Worm (Caenorhabditis elegans) whole organism, L1 larva: Measurements from ENCODE around the gene pgp-11.
A peak's percentile ranks its signal among the peaks of the same experiment; 100 is the strongest.

Experiments used
- C04F5.9 ChIP-seq: sonication (generic microtip); optimal IDR thresholded peaks from 2 replicates; lab custom pipeline; 2016; ENCODE audit warnings: missing genetic modification characterization, missing compliant biosample characterization
- C16A3.4 ChIP-seq: fragments of 150-350 bp; optimal IDR thresholded peaks from 2 replicates; lab custom pipeline; 2014; ENCODE audit warnings: missing biosample characterization, missing genetic modification characterization
- C34B4.2 ChIP-seq: sonication (generic microtip); optimal IDR thresholded peaks from 2 replicates; lab custom pipeline; 2017; ENCODE audit warnings: mild to moderate bottlenecking, missing genetic modification characterization, missing compliant biosample characterization
- Y116A8C.19 ChIP-seq: sonication (generic microtip); optimal IDR thresholded peaks from 2 replicates; lab custom pipeline; 2016; ENCODE audit warnings: missing compliant biosample characterization, missing genetic modification characterization, borderline replicate concordance
- alr-1 ChIP-seq: fragments of 200-800 bp; sonication (Bioruptor generic); optimal IDR thresholded peaks from 2 replicates; lab custom pipeline; 2018; ENCODE audit warnings: borderline replicate concordance, mild to moderate bottlenecking, missing genetic modification characterization, missing compliant biosample characterization
- blmp-1 ChIP-seq: fragments of 150-350 bp; optimal IDR thresholded peaks from 2 replicates; lab custom pipeline; 2014; ENCODE audit warnings: missing biosample characterization, missing genetic modification characterization
- ceh-8 ChIP-seq: fragments of 200-800 bp; sonication (Bioruptor generic); optimal IDR thresholded peaks from 2 replicates; lab custom pipeline; 2018; ENCODE audit warnings: mild to moderate bottlenecking, missing genetic modification characterization, moderate library complexity, missing compliant biosample characterization
- ceh-82 ChIP-seq, 3 experiments: fragments of 150-350 bp in 1 of 3; sonication (generic microtip) in 2 of 3; optimal IDR thresholded peaks; 2 replicates each; lab custom pipeline; 2014 to 2017; ENCODE audit warnings: missing biosample characterization in 3 of 3, missing genetic modification characterization in 3 of 3
- ceh-88 ChIP-seq: fragments of 200-800 bp; sonication (Bioruptor generic); IDR thresholded peaks from 2 replicates; pipeline ENCODE4 v1.3.6; 2022; ENCODE audit warnings: missing genetic modification characterization, missing compliant biosample characterization
- ceh-90 ChIP-seq: sonication (generic microtip); optimal IDR thresholded peaks from 2 replicates; lab custom pipeline; 2016; ENCODE audit warnings: missing genetic modification characterization, missing compliant biosample characterization
- dsc-1 ChIP-seq: sonication (generic microtip); optimal IDR thresholded peaks from 2 replicates; lab custom pipeline; 2016; ENCODE audit warnings: mild to moderate bottlenecking, missing genetic modification characterization, missing compliant biosample characterization
- efl-1 ChIP-seq, 4 experiments: fragments of 150-350 bp; optimal IDR thresholded peaks in 3 of 4; peaks in 1 of 4; 1 replicate in 1 of 4; 2 replicates in 3 of 4; lab custom pipeline; 2014; ENCODE audit warnings: missing biosample characterization in 2 of 4, missing genetic modification characterization in 2 of 4, missing genetic modification reagents in 2 of 4
- elt-2 ChIP-seq: sonication (generic microtip); optimal IDR thresholded peaks from 2 replicates; lab custom pipeline; 2016; ENCODE audit warnings: missing genetic modification characterization, mild to moderate bottlenecking, inconsistent platforms, missing compliant biosample characterization, missing genetic modification reagents
- elt-3 ChIP-seq, 6 experiments: fragments of 150-350 bp in 1 of 6; sonication (generic microtip); optimal IDR thresholded peaks; 2 replicates each; lab custom pipeline; 2017 to 2018; ENCODE audit warnings: missing biosample characterization in 6 of 6, missing genetic modification characterization in 6 of 6, inconsistent platforms in 1 of 6
- fos-1 ChIP-seq: fragments of 150-350 bp; optimal IDR thresholded peaks from 2 replicates; lab custom pipeline; 2014; ENCODE audit warnings: missing biosample characterization, missing genetic modification characterization
- grh-1 ChIP-seq: fragments of 200-800 bp; sonication (Bioruptor generic); IDR thresholded peaks from 2 replicates; pipeline ENCODE4 v1.3.6; 2022; ENCODE audit warnings: missing genetic modification reagents, missing genetic modification characterization, missing compliant biosample characterization
- hlh-4 ChIP-seq: sonication (generic microtip); optimal IDR thresholded peaks from 2 replicates; lab custom pipeline; 2016; ENCODE audit warnings: mild to moderate bottlenecking, missing genetic modification characterization, missing compliant biosample characterization
- irx-1 ChIP-seq: sonication (generic microtip); optimal IDR thresholded peaks from 2 replicates; lab custom pipeline; 2016; ENCODE audit warnings: missing genetic modification characterization, missing compliant biosample characterization
- lin-13 ChIP-seq: fragments of 150-350 bp; optimal IDR thresholded peaks from 2 replicates; lab custom pipeline; 2014; ENCODE audit warnings: missing biosample characterization, missing genetic modification reagents, missing genetic modification characterization
- lin-14 ChIP-seq: fragments of 200-800 bp; sonication (Bioruptor generic); optimal IDR thresholded peaks from 2 replicates; lab custom pipeline; 2018; ENCODE audit warnings: mild to moderate bottlenecking, missing genetic modification characterization, moderate library complexity, missing compliant biosample characterization
- lin-15B ChIP-seq: fragments of 150-350 bp; sonication (generic microtip); optimal IDR thresholded peaks from 3 replicates; lab custom pipeline; 2014; ENCODE audit warnings: missing biosample characterization, missing genetic modification characterization
- lin-35 ChIP-seq, 2 experiments: fragments of 150-350 bp; optimal IDR thresholded peaks; 2 replicates each; lab custom pipeline; 2014; ENCODE audit warnings: missing biosample characterization in 2 of 2, missing genetic modification characterization in 2 of 2, missing genetic modification reagents in 2 of 2
- lin-39 ChIP-seq: fragments of 150-350 bp; optimal IDR thresholded peaks from 2 replicates; lab custom pipeline; 2014; ENCODE audit warnings: missing biosample characterization, missing genetic modification reagents, missing genetic modification characterization
- lir-3 ChIP-seq: sonication (generic microtip); optimal IDR thresholded peaks from 2 replicates; lab custom pipeline; 2016; ENCODE audit warnings: mild to moderate bottlenecking, missing genetic modification characterization, moderate library complexity, missing compliant biosample characterization; ENCODE audit not compliant: poor library complexity
- lsy-2 ChIP-seq, 2 experiments: fragments of 150-350 bp; optimal IDR thresholded peaks; 2 replicates each; lab custom pipeline; 2014; ENCODE audit warnings: missing biosample characterization in 2 of 2, missing genetic modification characterization in 2 of 2
- mab-9 ChIP-seq: fragments of 200-800 bp; sonication (Bioruptor generic); IDR thresholded peaks from 2 replicates; pipeline ENCODE4 v1.3.6; 2022; ENCODE audit warnings: missing genetic modification reagents, missing genetic modification characterization, missing compliant biosample characterization
- mef-2 ChIP-seq: fragments of 150-350 bp; optimal IDR thresholded peaks from 2 replicates; lab custom pipeline; 2014; ENCODE audit warnings: missing biosample characterization, missing genetic modification characterization
- mep-1 ChIP-seq: fragments of 150-350 bp; optimal IDR thresholded peaks from 2 replicates; lab custom pipeline; 2014; ENCODE audit warnings: missing biosample characterization, missing genetic modification characterization
- nhr-19 ChIP-seq: fragments of 200-800 bp; sonication (Bioruptor generic); conservative IDR thresholded peaks from 2 replicates; pipeline ENCODE4 v1.3.6; 2022; ENCODE audit warnings: missing genetic modification characterization, missing compliant biosample characterization
- nhr-20 ChIP-seq: sonication (generic microtip); optimal IDR thresholded peaks from 2 replicates; lab custom pipeline; 2016; ENCODE audit warnings: mild to moderate bottlenecking, missing genetic modification characterization, missing compliant biosample characterization
- nhr-47 ChIP-seq: sonication (generic microtip); optimal IDR thresholded peaks from 2 replicates; lab custom pipeline; 2016; ENCODE audit warnings: mild to moderate bottlenecking, missing genetic modification characterization, moderate library complexity, missing compliant biosample characterization
- nhr-71 ChIP-seq: sonication (generic microtip); optimal IDR thresholded peaks from 2 replicates; lab custom pipeline; 2016; ENCODE audit warnings: mild to moderate bottlenecking, missing genetic modification characterization, moderate library complexity, missing compliant biosample characterization
- nhr-77 ChIP-seq: fragments of 150-350 bp; optimal IDR thresholded peaks from 2 replicates; lab custom pipeline; 2014; ENCODE audit warnings: missing biosample characterization, missing genetic modification characterization
- pag-3 ChIP-seq: sonication (generic microtip); optimal IDR thresholded peaks from 2 replicates; lab custom pipeline; 2017; ENCODE audit warnings: missing genetic modification characterization, mild to moderate bottlenecking, missing compliant biosample characterization, antibody characterized with exemption, borderline replicate concordance; ENCODE audit not compliant: insufficient read depth
- pax-3 ChIP-seq: fragments of 200-800 bp; sonication (Bioruptor generic); optimal IDR thresholded peaks from 2 replicates; lab custom pipeline; 2018; ENCODE audit warnings: mild to moderate bottlenecking, missing genetic modification characterization, moderate library complexity, missing compliant biosample characterization
- pqm-1 ChIP-seq: sonication (generic microtip); optimal IDR thresholded peaks from 3 replicates; lab custom pipeline; 2017; ENCODE audit warnings: missing biosample characterization, missing genetic modification characterization
- rnt-1 ChIP-seq: sonication (generic microtip); optimal IDR thresholded peaks from 2 replicates; lab custom pipeline; 2016; ENCODE audit warnings: mild to moderate bottlenecking, missing genetic modification characterization, moderate library complexity, missing compliant biosample characterization
- skn-1 ChIP-seq: fragments of 150-350 bp; optimal IDR thresholded peaks from 2 replicates; lab custom pipeline; 2014; ENCODE audit warnings: missing biosample characterization, missing genetic modification characterization
- snu-23 ChIP-seq: sonication (generic microtip); optimal IDR thresholded peaks from 2 replicates; lab custom pipeline; 2016; ENCODE audit warnings: missing genetic modification characterization, missing compliant biosample characterization
- sox-4 ChIP-seq: sonication (generic microtip); optimal IDR thresholded peaks from 2 replicates; lab custom pipeline; 2016; ENCODE audit warnings: missing genetic modification characterization, missing compliant biosample characterization
- tbx-2 ChIP-seq: sonication (generic microtip); optimal IDR thresholded peaks from 2 replicates; lab custom pipeline; 2016; ENCODE audit warnings: missing genetic modification characterization, missing compliant biosample characterization
- unc-62 ChIP-seq: fragments of 150-350 bp; optimal IDR thresholded peaks from 2 replicates; lab custom pipeline; 2014; ENCODE audit warnings: missing biosample characterization, missing genetic modification reagents, missing genetic modification characterization
- unc-98 ChIP-seq: fragments of 200-800 bp; sonication (Bioruptor generic); IDR thresholded peaks from 2 replicates; pipeline ENCODE4 v1.3.6; 2022; ENCODE audit warnings: missing genetic modification characterization, missing compliant biosample characterization
- vab-15 ChIP-seq: sonication (generic microtip); optimal IDR thresholded peaks from 2 replicates; lab custom pipeline; 2017; ENCODE audit warnings: missing genotype, mild to moderate bottlenecking, missing genetic modification characterization, missing compliant biosample characterization
- xbp-1 ChIP-seq: sonication (generic microtip); optimal IDR thresholded peaks from 2 replicates; lab custom pipeline; 2016; ENCODE audit warnings: missing genetic modification characterization, missing compliant biosample characterization
- zip-4 ChIP-seq: fragments of 200-800 bp; sonication (Bioruptor generic); optimal IDR thresholded peaks from 2 replicates; lab custom pipeline; 2018; ENCODE audit warnings: mild to moderate bottlenecking, missing genetic modification characterization, moderate library complexity, missing compliant biosample characterization

The pgp-11 gene

DNA sequence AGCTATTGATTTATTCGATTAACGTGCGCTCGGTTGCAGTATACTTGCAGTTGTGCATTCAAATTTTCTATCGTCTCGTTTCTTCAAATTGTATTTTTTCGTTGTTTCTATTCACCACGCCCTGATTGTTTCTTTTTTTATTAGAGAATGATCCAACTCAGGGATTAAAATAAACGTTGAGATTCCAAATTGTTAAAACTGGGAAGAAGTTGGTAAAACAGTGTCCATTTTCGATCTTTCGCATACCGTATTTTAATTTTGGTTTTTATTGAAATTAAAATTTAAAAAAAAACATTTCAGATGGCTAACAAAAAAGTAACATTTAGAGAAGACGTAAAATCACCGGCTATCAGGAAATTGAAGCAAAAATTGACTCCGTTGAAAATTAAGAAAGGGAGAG, 43.2 kb upstream of the pgp-11 start, which contains the start of gene apn-1:
Gene apn-1, plus strand, starts transcription at position 301 of the 400 bp plus-strand sequence.
- TF ChIP-seq unc-62 (GFP tag; lab: Kevin White, UChicago) (no peak), alr-1 (tag; lab: Kevin White, UChicago) (no peak), C34B4.2 (tag; lab: Kevin White, UChicago) (no peak), mef-2 (tag; lab: Kevin White, UChicago) (no peak), tbx-2 (tag; lab: Kevin White, UChicago) (no peak), nhr-77 (tag; lab: Kevin White, UChicago) (no peak), ceh-8 (GFP tag; lab: Kevin White, UChicago) (no peak), mab-9 (GFP tag; lab: Robert Waterston, UW) (no peak), elt-2 (no peak), ceh-82 (tag; optimal IDR thresholded peaks at IDR 0.05; lab: Kevin White, UChicago) (no peak), xbp-1 (no peak), irx-1 (tag; lab: Kevin White, UChicago) (no peak), lin-14 (GFP tag; lab: Kevin White, UChicago) (no peak), skn-1 (tag; lab: Kevin White, UChicago) (no peak), pax-3 (tag; lab: Kevin White, UChicago) (no peak), pag-3 (tag; lab: Kevin White, UChicago) (no peak)
- TF ChIP-seq, all 84 proteins: peak for 0

DNA sequence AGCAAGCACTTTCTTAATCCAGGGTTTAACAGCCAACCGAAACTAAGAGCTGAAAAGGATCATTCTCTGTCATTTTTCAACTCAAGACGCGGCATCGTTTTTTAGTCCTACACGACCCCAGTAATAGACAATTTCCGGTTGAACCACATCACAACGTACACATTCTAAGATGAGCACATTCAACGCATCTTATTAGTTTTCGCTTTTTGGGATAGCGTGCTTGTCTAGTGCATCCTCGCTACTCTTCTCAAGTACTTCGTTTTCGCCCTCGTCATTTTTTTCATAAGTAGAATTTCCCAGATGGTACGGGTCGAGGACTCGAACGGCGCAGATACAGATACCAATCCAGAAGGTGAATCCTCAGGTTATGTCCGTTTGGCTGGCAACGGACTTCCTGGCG, 38.2 kb upstream of the pgp-11 start, which contains the start of gene T05H10.1:
Gene T05H10.1, plus strand, starts transcription at position 301 of the 400 bp plus-strand sequence.
- TF ChIP-seq dsc-1 (tag; lab: Kevin White, UChicago) = no peak
- TF ChIP-seq, all 84 proteins: peak for 0

DNA sequence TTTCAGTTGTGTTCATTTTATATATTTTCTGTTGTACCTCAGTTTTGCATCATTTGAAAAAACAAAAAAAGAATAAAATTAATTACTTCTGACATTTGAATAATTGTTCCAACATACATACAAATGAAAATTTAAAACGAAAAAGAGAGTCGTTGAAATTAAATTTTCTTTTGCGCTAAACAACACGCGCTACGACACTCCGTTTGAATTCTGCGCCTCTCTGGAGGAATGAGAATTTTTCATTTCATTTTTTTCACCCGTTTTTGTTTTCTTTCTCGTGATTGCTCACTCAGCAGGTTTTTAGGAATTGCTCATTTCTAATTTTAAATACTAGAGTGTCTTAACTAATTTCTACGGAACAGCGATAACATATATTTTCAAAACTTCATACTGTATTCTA, 37.6 kb upstream of the pgp-11 start:
- TF ChIP-seq lir-3 (tag; lab: Kevin White, UChicago) (peak; percentile 42), hlh-4 (tag; lab: Kevin White, UChicago) (no peak), elt-2 (no peak), dsc-1 (tag; lab: Kevin White, UChicago) (no peak), snu-23 (peak; percentile 43), skn-1 (tag; lab: Kevin White, UChicago) (peak; percentile 21), efl-1 (optimal IDR thresholded peaks at IDR 0.05; lab: Kevin White, UChicago) (peak; percentile 21 to 38), efl-1 (GFP tag; optimal IDR thresholded peaks at IDR 0.05 in 1 of 2; lab: Kevin White, UChicago) (peak; percentile 47 to 68), nhr-47 (peak; percentile 27), zip-4 (no peak), lin-35 (GFP tag; optimal IDR thresholded peaks at IDR 0.05; lab: Kevin White, UChicago) (peak; percentile 30 to 60), rnt-1 (tag; lab: Kevin White, UChicago) (peak; percentile 13), lin-14 (GFP tag; lab: Kevin White, UChicago) (peak; percentile 30), fos-1 (tag; lab: Kevin White, UChicago) (no peak), pax-3 (tag; lab: Kevin White, UChicago) (no peak), lin-15B (tag; lab: Kevin White, UChicago) (peak; percentile 72), pqm-1 (tag; lab: Kevin White, UChicago) (no peak), vab-15 (tag; lab: Kevin White, UChicago) (no peak), C16A3.4 (peak; percentile 18), ceh-90 (no peak), lsy-2 (tag; optimal IDR thresholded peaks at IDR 0.05; lab: Kevin White, UChicago) (peak; percentile 65 to 74), ceh-88 (no peak), lin-39 (tag; lab: Kevin White, UChicago) (no peak), lin-13 (GFP tag; lab: Kevin White, UChicago) (peak; percentile 0), xbp-1 (peak; percentile 23), nhr-19 (GFP tag; lab: Robert Waterston, UW) (no peak), grh-1 (GFP tag; lab: Robert Waterston, UW) (no peak), blmp-1 (peak; percentile 48), C04F5.9 (tag; lab: Kevin White, UChicago) (no peak), nhr-71 (tag; lab: Kevin White, UChicago) (peak; percentile 36), unc-98 (GFP tag; lab: Robert Waterston, UW) (no peak), Y116A8C.19 (tag; lab: Kevin White, UChicago) (no peak), irx-1 (tag; lab: Kevin White, UChicago) (no peak), nhr-20 (tag; lab: Kevin White, UChicago) (peak; percentile 32), elt-3 (tag; optimal IDR thresholded peaks at IDR 0.05; lab: Kevin White, UChicago) (no peak), sox-4 (tag; lab: Kevin White, UChicago) (no peak), mep-1 (tag; lab: Kevin White, UChicago) (no peak)
